Worm (Caenorhabditis elegans): ENCODE data around the gene srh-255.

The srh-255 gene

DNA sequence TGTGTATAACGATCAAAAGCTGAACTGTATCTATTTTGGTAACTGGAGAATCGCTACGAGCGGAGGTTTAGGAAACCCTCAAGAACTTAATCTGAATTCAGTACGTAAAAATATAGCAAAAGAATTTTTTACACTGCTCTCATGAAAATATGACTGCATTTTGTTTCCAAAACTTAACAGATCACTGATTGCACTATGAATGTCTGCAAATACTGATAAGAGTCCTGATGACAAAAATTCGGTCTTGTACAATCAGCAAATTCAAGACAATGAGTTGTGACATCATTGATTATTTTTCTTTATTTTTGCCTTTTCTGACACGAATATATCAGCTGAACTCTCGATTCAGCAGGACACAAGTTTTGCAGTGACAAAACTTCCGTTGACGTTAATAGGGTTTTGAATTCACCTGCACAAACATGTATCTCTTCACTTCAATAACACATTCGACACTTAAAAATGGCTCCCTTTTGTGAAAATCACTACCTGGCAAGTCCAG is 25.2 kb downstream of the srh-255 start, which contains the start of gene srh-237:
Gene srh-237 (plus strand): TSS at position 449 of the 499 bp plus-strand sequence.
- TF ChIP-seq ztf-23 (GFP tag; IDR thresholded peaks at IDR 0.05), result no peak
- no peak for TF ChIP-seq T22C8.4 (GFP tag; IDR thresholded peaks at IDR 0.05)
- no peak for TF ChIP-seq tab-1 (GFP tag; IDR thresholded peaks at IDR 0.05)
- no peak for TF ChIP-seq flt-1 (GFP tag; IDR thresholded peaks at IDR 0.05)
- no peak for TF ChIP-seq cog-1 (tag; optimal IDR thresholded peaks at IDR 0.05)
- TF ChIP-seq ref-1 (GFP tag; conservative IDR thresholded peaks at IDR 0.05), result no peak
- no peak for TF ChIP-seq ztf-29 (GFP tag; IDR thresholded peaks at IDR 0.05)
- TF ChIP-seq klf-2 (GFP tag; conservative IDR thresholded peaks at IDR 0.05), result no peak
- no peak for TF ChIP-seq med-1 (GFP tag; optimal IDR thresholded peaks at IDR 0.05; ENCODE audit: insufficient read depth)

DNA sequence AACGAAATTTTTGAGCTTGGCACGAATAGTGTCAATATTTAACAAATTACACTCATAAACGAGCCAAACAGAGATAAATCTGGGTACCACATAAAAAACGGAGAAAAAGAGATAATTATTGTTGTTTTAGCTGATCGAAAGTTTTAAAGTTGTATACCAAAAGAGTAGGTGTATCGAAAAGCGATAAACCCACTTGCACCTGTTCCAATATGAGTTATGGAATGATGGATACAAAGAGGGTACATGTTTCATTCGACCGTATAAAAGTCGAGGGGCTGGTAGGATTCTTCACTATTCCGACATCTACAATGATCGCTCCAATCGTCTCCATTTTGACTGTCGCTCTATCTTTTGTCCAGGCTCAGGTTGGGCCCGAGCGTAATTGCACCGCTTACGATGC is 27.5 kb downstream of the srh-255 start, which contains the start of gene ZK218.1:
Gene ZK218.1 (plus strand): TSS at position 301 of the 400 bp plus-strand sequence.
- TF ChIP-seq klf-2 (GFP tag; conservative IDR thresholded peaks at IDR 0.05) (no peak), med-1 (GFP tag; optimal IDR thresholded peaks at IDR 0.05; ENCODE audit: insufficient read depth) (no peak), ztf-23 (GFP tag; IDR thresholded peaks at IDR 0.05) (no peak), cog-1 (tag; optimal IDR thresholded peaks at IDR 0.05) (no peak), T22C8.4 (GFP tag; IDR thresholded peaks at IDR 0.05) (no peak), flt-1 (GFP tag; IDR thresholded peaks at IDR 0.05) (no peak), tab-1 (GFP tag; IDR thresholded peaks at IDR 0.05) (no peak), ztf-29 (GFP tag; IDR thresholded peaks at IDR 0.05) (no peak), ref-1 (GFP tag; conservative IDR thresholded peaks at IDR 0.05) (no peak)

DNA sequence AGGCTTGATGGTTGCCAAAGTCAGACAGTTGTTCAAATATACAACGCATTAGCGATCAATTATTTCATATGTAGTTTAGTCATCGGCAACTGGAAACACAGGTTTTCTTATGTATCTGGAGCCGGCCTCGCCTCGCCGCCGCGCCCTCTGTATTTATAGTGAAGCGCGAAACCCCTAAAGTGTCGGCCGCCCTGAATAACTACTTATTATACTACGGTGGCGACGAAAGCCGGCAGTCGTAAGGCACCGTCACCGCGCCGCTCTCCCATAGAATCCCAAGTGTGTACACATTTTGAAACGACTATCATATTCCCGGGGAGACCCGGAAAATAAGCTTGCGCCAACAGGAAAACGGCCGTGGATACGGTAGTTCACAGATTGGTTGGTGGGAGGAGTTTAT is 29.8 kb downstream of the srh-255 start:
- no peak for TF ChIP-seq cog-1 (tag; optimal IDR thresholded peaks at IDR 0.05)
- TF ChIP-seq flt-1 (GFP tag; IDR thresholded peaks at IDR 0.05), result no peak
- no peak for TF ChIP-seq tab-1 (GFP tag; IDR thresholded peaks at IDR 0.05)
- TF ChIP-seq T22C8.4 (GFP tag; IDR thresholded peaks at IDR 0.05), result no peak
- no peak for TF ChIP-seq ztf-29 (GFP tag; IDR thresholded peaks at IDR 0.05)
- TF ChIP-seq ztf-23 (GFP tag; IDR thresholded peaks at IDR 0.05), result no peak
- TF ChIP-seq klf-2 (GFP tag; conservative IDR thresholded peaks at IDR 0.05), result no peak
- TF ChIP-seq ref-1 (GFP tag; conservative IDR thresholded peaks at IDR 0.05), result no peak
- no peak for TF ChIP-seq med-1 (GFP tag; optimal IDR thresholded peaks at IDR 0.05; ENCODE audit: insufficient read depth)

DNA sequence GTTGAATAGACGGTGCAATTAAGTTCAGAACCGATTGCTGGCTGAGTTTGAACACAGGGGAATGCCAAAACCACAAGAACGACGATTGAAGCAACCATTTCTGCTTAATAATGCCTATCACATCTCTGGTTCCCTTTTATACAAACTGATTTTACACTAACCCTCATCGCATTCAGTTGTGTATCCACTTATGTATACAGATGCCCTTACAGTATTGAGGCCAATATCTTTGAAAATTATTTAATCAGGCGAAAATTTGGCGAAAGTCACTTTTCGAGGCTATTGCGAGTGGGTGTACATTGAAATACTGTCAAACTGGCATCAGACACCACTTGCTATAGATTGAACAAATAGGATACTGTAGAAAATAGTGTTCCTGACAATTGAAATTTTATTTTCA is 33.9 kb downstream of the srh-255 start, which contains the start of the genes ZK218.3 and ZK218.4:
Gene ZK218.3 (minus strand): TSS at position 101 of the 400 bp plus-strand sequence.
Gene ZK218.4 (plus strand): TSS at position 186 of the 400 bp plus-strand sequence.
- TF ChIP-seq klf-2 (GFP tag; conservative IDR thresholded peaks at IDR 0.05) (no peak), flt-1 (GFP tag; IDR thresholded peaks at IDR 0.05) (no peak), ztf-23 (GFP tag; IDR thresholded peaks at IDR 0.05) (no peak), ref-1 (GFP tag; conservative IDR thresholded peaks at IDR 0.05) (no peak), T22C8.4 (GFP tag; IDR thresholded peaks at IDR 0.05) (no peak), tab-1 (GFP tag; IDR thresholded peaks at IDR 0.05) (no peak), ztf-29 (GFP tag; IDR thresholded peaks at IDR 0.05) (no peak), med-1 (GFP tag; optimal IDR thresholded peaks at IDR 0.05; ENCODE audit: insufficient read depth) (no peak), cog-1 (tag; optimal IDR thresholded peaks at IDR 0.05) (no peak)

DNA sequence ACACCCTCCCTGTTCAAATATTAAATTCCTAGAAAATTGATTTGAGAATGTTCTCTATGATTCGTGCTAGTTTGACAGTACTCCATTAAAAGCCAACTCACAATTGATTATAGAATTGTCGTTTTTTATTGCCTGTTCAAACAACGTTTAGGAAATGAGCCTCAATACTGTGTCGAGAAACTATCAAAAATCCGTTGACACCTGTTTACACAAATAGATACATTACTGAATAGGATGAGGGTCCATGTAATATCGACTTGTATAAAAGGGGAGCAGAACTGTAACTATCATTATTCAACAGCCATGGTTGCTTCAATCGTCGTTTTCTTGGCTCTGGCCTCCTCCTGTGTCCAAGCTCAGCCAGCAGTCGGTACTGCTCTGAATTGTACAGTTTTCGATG is 36.1 kb downstream of the srh-255 start, which contains the start of gene ZK218.5:
Gene ZK218.5 (plus strand): TSS at position 301 of the 400 bp plus-strand sequence.
- TF ChIP-seq tab-1 (GFP tag; IDR thresholded peaks at IDR 0.05) (no peak), ztf-29 (GFP tag; IDR thresholded peaks at IDR 0.05) (no peak), flt-1 (GFP tag; IDR thresholded peaks at IDR 0.05) (no peak), med-1 (GFP tag; optimal IDR thresholded peaks at IDR 0.05; ENCODE audit: insufficient read depth) (no peak)

DNA sequence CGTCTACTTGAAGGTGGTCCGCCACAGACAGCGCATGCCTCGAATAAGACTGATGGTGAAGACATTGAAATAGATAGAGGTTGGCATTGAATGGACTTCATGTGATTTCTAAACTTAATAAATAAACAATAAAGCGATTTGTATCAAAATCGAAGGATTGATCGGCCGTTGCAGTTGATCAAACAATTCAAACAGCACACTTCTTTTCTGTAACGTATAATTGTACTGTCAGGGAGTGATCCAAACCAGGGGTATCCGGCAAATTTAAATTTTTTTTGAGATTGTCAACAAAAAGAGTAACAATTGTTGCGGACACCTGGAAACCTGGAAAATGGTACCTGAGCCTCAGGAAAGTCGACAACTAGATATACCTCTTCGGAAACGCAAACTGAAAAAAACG is 39.8 kb downstream of the srh-255 start, which contains the start of gene nhr-248:
Gene nhr-248 (minus strand): TSS at position 101 of the 400 bp plus-strand sequence.
- TF ChIP-seq tab-1 (GFP tag; IDR thresholded peaks at IDR 0.05) (no peak), ref-1 (GFP tag; conservative IDR thresholded peaks at IDR 0.05) (no peak), flt-1 (GFP tag; IDR thresholded peaks at IDR 0.05) (no peak), cog-1 (tag; optimal IDR thresholded peaks at IDR 0.05) (no peak), ztf-29 (GFP tag; IDR thresholded peaks at IDR 0.05) (no peak), T22C8.4 (GFP tag; IDR thresholded peaks at IDR 0.05) (no peak), klf-2 (GFP tag; conservative IDR thresholded peaks at IDR 0.05) (no peak), med-1 (GFP tag; optimal IDR thresholded peaks at IDR 0.05; ENCODE audit: insufficient read depth) (no peak), ztf-23 (GFP tag; IDR thresholded peaks at IDR 0.05) (no peak)

DNA sequence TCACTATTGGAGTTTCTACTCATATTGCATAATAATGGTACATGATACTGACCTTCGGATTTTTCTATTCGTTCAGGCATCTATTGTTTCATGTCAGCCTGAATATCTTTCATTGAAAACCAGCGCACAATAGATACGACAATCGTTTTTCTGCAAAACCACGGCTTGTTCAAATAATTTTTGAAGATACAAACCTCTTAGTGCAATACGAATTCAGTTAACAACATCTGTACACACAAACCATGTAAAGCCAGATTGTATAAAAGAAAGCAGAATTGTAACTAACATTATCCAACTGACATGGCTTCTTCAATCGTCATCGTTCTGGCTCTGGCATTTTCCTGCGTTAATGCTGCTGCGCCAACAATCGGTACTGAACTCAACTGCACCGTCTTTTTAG is 40.7 kb downstream of the srh-255 start, which contains the start of gene ZK218.7:
Gene ZK218.7 (plus strand): TSS at position 301 of the 400 bp plus-strand sequence.
- TF ChIP-seq cog-1 (tag; optimal IDR thresholded peaks at IDR 0.05), result no peak
- no peak for TF ChIP-seq ref-1 (GFP tag; conservative IDR thresholded peaks at IDR 0.05)
- no peak for TF ChIP-seq flt-1 (GFP tag; IDR thresholded peaks at IDR 0.05)
- TF ChIP-seq klf-2 (GFP tag; conservative IDR thresholded peaks at IDR 0.05), result no peak
- TF ChIP-seq ztf-29 (GFP tag; IDR thresholded peaks at IDR 0.05), result no peak
- TF ChIP-seq med-1 (GFP tag; optimal IDR thresholded peaks at IDR 0.05; ENCODE audit: insufficient read depth), result no peak
- TF ChIP-seq ztf-23 (GFP tag; IDR thresholded peaks at IDR 0.05), result no peak

DNA sequence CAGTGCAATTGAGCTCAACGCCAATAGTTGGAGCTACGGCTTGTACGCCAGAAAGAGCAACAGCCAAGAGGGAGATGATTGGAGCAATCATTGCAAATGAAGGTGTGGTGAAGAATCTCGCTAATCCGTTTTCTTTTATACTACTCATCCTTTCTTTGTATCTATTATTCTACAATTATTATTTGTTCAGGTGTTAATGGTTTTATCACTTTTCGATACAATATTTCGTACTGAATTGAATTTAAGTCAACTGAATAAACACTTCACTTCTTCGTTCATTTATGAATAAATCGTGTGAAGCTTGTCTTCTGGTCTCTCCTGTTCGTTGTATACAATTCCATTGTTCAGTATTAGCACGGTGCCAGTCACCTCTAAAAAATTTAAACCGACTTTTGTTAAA is 43.5 kb downstream of the srh-255 start, which contains the start of gene ZK218.11:
Gene ZK218.11 (minus strand): TSS at position 101 of the 400 bp plus-strand sequence.
- TF ChIP-seq T22C8.4 (GFP tag; IDR thresholded peaks at IDR 0.05), result no peak
- TF ChIP-seq cog-1 (tag; optimal IDR thresholded peaks at IDR 0.05), result no peak
- no peak for TF ChIP-seq ztf-23 (GFP tag; IDR thresholded peaks at IDR 0.05)
- no peak for TF ChIP-seq flt-1 (GFP tag; IDR thresholded peaks at IDR 0.05)
- no peak for TF ChIP-seq tab-1 (GFP tag; IDR thresholded peaks at IDR 0.05)
- TF ChIP-seq klf-2 (GFP tag; conservative IDR thresholded peaks at IDR 0.05), result no peak
- no peak for TF ChIP-seq ref-1 (GFP tag; conservative IDR thresholded peaks at IDR 0.05)
- no peak for TF ChIP-seq ztf-29 (GFP tag; IDR thresholded peaks at IDR 0.05)

Data from whole organism, midembryonic.